Fruit fly (Drosophila melanogaster) whole organism, embryonic: ENCODE measurements around the gene NK7.1.

Experiments used
- Asciz ChIP-seq: fragments of 200-800 bp; sonication (Bioruptor generic); optimal IDR thresholded peaks from 2 replicates; lab custom pipeline; 2017; ENCODE audit warnings: missing biosample characterization, mild to moderate bottlenecking, missing genetic modification characterization, missing genetic modification reagents
- Awh ChIP-seq: fragments of 200-800 bp; sonication (Bioruptor generic); IDR thresholded peaks from 2 replicates; pipeline ENCODE4, ENCODE4 v1.3.6; 2022; ENCODE audit warnings: missing biosample characterization, missing genetic modification characterization
- Blimp-1 ChIP-seq: fragments of 200-800 bp; sonication (Bioruptor generic); optimal IDR thresholded peaks from 3 replicates; lab custom pipeline; 2018; ENCODE audit warnings: missing biosample characterization, missing genetic modification characterization, mild to moderate bottlenecking, moderate library complexity, missing genetic modification reagents
- Bteb2 ChIP-seq: fragments of 200-800 bp; sonication (Bioruptor generic); optimal IDR thresholded peaks from 2 replicates; lab custom pipeline; 2016; ENCODE audit warnings: missing biosample characterization, missing genetic modification characterization
- CG10321 ChIP-seq: fragments of 200-800 bp; sonication (Bioruptor generic); IDR thresholded peaks from 2 replicates; pipeline ENCODE4 v1.3.6; 2022; ENCODE audit warnings: missing biosample characterization, missing genetic modification characterization
- CG10565 ChIP-seq: fragments of 200-800 bp; sonication (Bioruptor generic); optimal IDR thresholded peaks from 3 replicates; lab custom pipeline; 2016; ENCODE audit warnings: missing biosample characterization, mild to moderate bottlenecking, missing genetic modification characterization
- CG1233 ChIP-seq: fragments of 200-800 bp; sonication (Bioruptor generic); optimal IDR thresholded peaks from 4 replicates; lab custom pipeline; 2018; ENCODE audit warnings: missing biosample characterization, mild to moderate bottlenecking, missing genetic modification characterization
- CG13287 ChIP-seq: fragments of 200-800 bp; sonication (Bioruptor generic); IDR thresholded peaks from 2 replicates; pipeline ENCODE4 v1.3.6; 2022; ENCODE audit warnings: missing biosample characterization, missing genetic modification characterization; ENCODE audit not compliant: partially characterized antibody
- CG14441 ChIP-seq: fragments of 200-800 bp; sonication (Bioruptor generic); IDR thresholded peaks from 2 replicates; pipeline ENCODE4 v1.3.6; 2022; ENCODE audit warnings: missing biosample characterization, missing genetic modification characterization
- CG16779 ChIP-seq: fragments of 200-800 bp; sonication (Bioruptor generic); IDR thresholded peaks from 2 replicates; pipeline ENCODE4 v1.3.6; 2022; ENCODE audit warnings: missing biosample characterization, missing genetic modification characterization
- CG16813 ChIP-seq: fragments of 200-800 bp; sonication (Bioruptor generic); IDR thresholded peaks from 3 replicates; pipeline ENCODE4 v1.3.6; 2022; ENCODE audit warnings: missing biosample characterization, missing genetic modification characterization; ENCODE audit not compliant: partially characterized antibody
- CG16863 ChIP-seq: fragments of 200-800 bp; sonication (Bioruptor generic); optimal IDR thresholded peaks from 3 replicates; lab custom pipeline; 2016; ENCODE audit warnings: missing biosample characterization, missing genetic modification characterization
- CG18599 ChIP-seq: fragments of 200-800 bp; sonication (Bioruptor generic); optimal IDR thresholded peaks from 3 replicates; lab custom pipeline; 2017; ENCODE audit warnings: missing biosample characterization, missing genetic modification characterization, mild to moderate bottlenecking, moderate library complexity, missing genetic modification reagents
- CG2202 ChIP-seq: fragments of 200-800 bp; sonication (Bioruptor generic); optimal IDR thresholded peaks from 2 replicates; lab custom pipeline; 2018; ENCODE audit warnings: missing biosample characterization, mild to moderate bottlenecking, missing genetic modification characterization
- CG2678 ChIP-seq: fragments of 200-800 bp; sonication (Bioruptor generic); optimal IDR thresholded peaks from 3 replicates; lab custom pipeline; 2019; ENCODE audit warnings: missing biosample characterization, mild to moderate bottlenecking, missing genetic modification characterization, moderate library complexity
- CG33557 ChIP-seq: fragments of 200-800 bp; sonication (Bioruptor generic); optimal IDR thresholded peaks from 2 replicates; lab custom pipeline; 2019; ENCODE audit warnings: missing biosample characterization, mild to moderate bottlenecking, missing genetic modification characterization, moderate library complexity
- CG3407 ChIP-seq: fragments of 200-800 bp; sonication (Bioruptor generic); optimal IDR thresholded peaks from 2 replicates; lab custom pipeline; 2018; ENCODE audit warnings: missing biosample characterization, mild to moderate bottlenecking, missing genetic modification characterization
- CG4424 ChIP-seq: fragments of 200-800 bp; sonication (Bioruptor generic); optimal IDR thresholded peaks from 3 replicates; lab custom pipeline; 2016; ENCODE audit warnings: missing biosample characterization, missing genetic modification characterization
- CG7271 ChIP-seq: fragments of 200-800 bp; sonication (Bioruptor generic); optimal IDR thresholded peaks from 2 replicates; lab custom pipeline; 2018; ENCODE audit warnings: missing biosample characterization, mild to moderate bottlenecking, missing genetic modification characterization, moderate library complexity
- CG7745 ChIP-seq: fragments of 200-800 bp; sonication (Bioruptor generic); optimal IDR thresholded peaks from 2 replicates; lab custom pipeline; 2018; ENCODE audit warnings: missing biosample characterization, mild to moderate bottlenecking, missing genetic modification characterization, moderate library complexity
- CG9876 ChIP-seq: fragments of 200-800 bp; sonication (Bioruptor generic); optimal IDR thresholded peaks from 2 replicates; lab custom pipeline; 2016; ENCODE audit warnings: missing biosample characterization, missing genetic modification characterization
- Camta ChIP-seq: fragments of 200-800 bp; sonication (Bioruptor generic); optimal IDR thresholded peaks from 2 replicates; lab custom pipeline; 2016; ENCODE audit warnings: missing biosample characterization, missing genetic modification characterization
- Drgx ChIP-seq: fragments of 200-800 bp; sonication (Bioruptor generic); IDR thresholded peaks from 2 replicates; pipeline ENCODE4 v1.3.6; 2022; ENCODE audit warnings: missing biosample characterization, missing genetic modification characterization
- Ets97D ChIP-seq: fragments of 200-800 bp; sonication (Bioruptor generic); optimal IDR thresholded peaks from 3 replicates; lab custom pipeline; 2016; ENCODE audit warnings: missing biosample characterization, missing genetic modification characterization
- HLHmδ ChIP-seq: fragments of 200-800 bp; sonication (Bioruptor generic); optimal IDR thresholded peaks from 2 replicates; lab custom pipeline; 2018; ENCODE audit warnings: missing biosample characterization, mild to moderate bottlenecking, missing genetic modification characterization, moderate library complexity
- Hsf ChIP-seq: fragments of 200-800 bp; sonication (Bioruptor generic); optimal IDR thresholded peaks from 3 replicates; lab custom pipeline; 2016; ENCODE audit warnings: missing biosample characterization, missing genetic modification characterization
- Opbp ChIP-seq: fragments of 200-800 bp; sonication (Bioruptor generic); IDR thresholded peaks from 3 replicates; pipeline ENCODE4 v1.3.6; 2022; ENCODE audit warnings: missing biosample characterization, missing genetic modification characterization; ENCODE audit not compliant: partially characterized antibody
- Sox102F ChIP-seq: fragments of 200-800 bp; sonication (Bioruptor generic); optimal IDR thresholded peaks from 2 replicates; lab custom pipeline; 2018; ENCODE audit warnings: missing biosample characterization, mild to moderate bottlenecking, missing genetic modification characterization, moderate library complexity
- Taf1 ChIP-seq: fragments of 200-800 bp; sonication (Bioruptor generic); IDR thresholded peaks from 2 replicates; pipeline ENCODE4 v1.3.6; 2022; ENCODE audit warnings: missing biosample characterization, missing genetic modification characterization
- Trl ChIP-seq, 3 experiments: fragments of >200 bp in 2 of 3; fragments of 200-800 bp in 1 of 3; sonication (Bioruptor generic) in 1 of 3; optimal IDR thresholded peaks; 2 replicates in 1 of 3; 3 replicates in 2 of 3; lab custom pipeline; 2016 to 2017; ENCODE audit warnings: missing biosample characterization in 1 of 3, missing genetic modification characterization in 1 of 3
- danr ChIP-seq: fragments of 200-800 bp; sonication (Bioruptor generic); IDR thresholded peaks from 2 replicates; pipeline ENCODE4 v1.3.6; 2022; ENCODE audit warnings: missing biosample characterization, missing genetic modification characterization
- dmrt99B ChIP-seq: fragments of 200-800 bp; sonication (Bioruptor generic); optimal IDR thresholded peaks from 2 replicates; lab custom pipeline; 2018; ENCODE audit warnings: missing biosample characterization, mild to moderate bottlenecking, missing genetic modification characterization, moderate library complexity
- en ChIP-seq: fragments of 200-800 bp; sonication (Bioruptor generic); optimal IDR thresholded peaks from 2 replicates; lab custom pipeline; 2016; ENCODE audit warnings: missing biosample characterization, missing genetic modification characterization
- eve ChIP-seq, 2 experiments: fragments of >200 bp; optimal IDR thresholded peaks; 2 replicates each; lab custom pipeline; 2017; ENCODE audit warnings: missing biosample characterization in 2 of 2, missing genetic modification characterization in 2 of 2
- ewg ChIP-seq: fragments of 200-800 bp; sonication (Bioruptor generic); optimal IDR thresholded peaks from 3 replicates; lab custom pipeline; 2017; ENCODE audit warnings: mild to moderate bottlenecking, missing biosample characterization, missing genetic modification reagents, missing genetic modification characterization
- fd102C ChIP-seq: fragments of 200-800 bp; sonication (Bioruptor generic); optimal IDR thresholded peaks from 2 replicates; lab custom pipeline; 2018; ENCODE audit warnings: missing biosample characterization, mild to moderate bottlenecking, missing genetic modification characterization, moderate library complexity
- fd3F ChIP-seq: fragments of 200-800 bp; sonication (Bioruptor generic); optimal IDR thresholded peaks from 2 replicates; lab custom pipeline; 2018; ENCODE audit warnings: missing biosample characterization, mild to moderate bottlenecking, missing genetic modification characterization, moderate library complexity
- gcm2 ChIP-seq: fragments of 200-800 bp; sonication (Bioruptor generic); optimal IDR thresholded peaks from 2 replicates; lab custom pipeline; 2016; ENCODE audit warnings: missing biosample characterization, missing genetic modification characterization
- h ChIP-seq: fragments of >200 bp; optimal IDR thresholded peaks from 2 replicates; lab custom pipeline; 2017
- hbn ChIP-seq: fragments of 200-800 bp; sonication (Bioruptor generic); IDR thresholded peaks from 2 replicates; pipeline ENCODE4 v1.3.6; 2022; ENCODE audit warnings: missing biosample characterization, missing genetic modification characterization; ENCODE audit not compliant: partially characterized antibody
- onecut ChIP-seq: fragments of 200-800 bp; sonication (Bioruptor generic); IDR thresholded peaks from 2 replicates; pipeline ENCODE4 v1.3.6; 2022; ENCODE audit warnings: missing biosample characterization, missing genetic modification characterization
- sens-2 ChIP-seq: fragments of 200-800 bp; sonication (Bioruptor generic); IDR thresholded peaks from 2 replicates; pipeline ENCODE4 v1.3.6; 2022; ENCODE audit warnings: missing biosample characterization, missing genetic modification characterization
- sima ChIP-seq: fragments of 200-800 bp; sonication (Bioruptor generic); optimal IDR thresholded peaks from 2 replicates; lab custom pipeline; 2016; ENCODE audit warnings: missing biosample characterization, missing genetic modification characterization
- sob ChIP-seq: fragments of 200-800 bp; sonication (Bioruptor generic); IDR thresholded peaks from 2 replicates; pipeline ENCODE4 v1.3.6; 2022; ENCODE audit warnings: missing biosample characterization, missing genetic modification characterization
- stwl ChIP-seq: fragments of 200-800 bp; sonication (Bioruptor generic); optimal IDR thresholded peaks from 3 replicates; lab custom pipeline; 2018; ENCODE audit warnings: missing biosample characterization, mild to moderate bottlenecking, missing genetic modification characterization, moderate library complexity
- tna ChIP-seq: fragments of 200-800 bp; sonication (Bioruptor generic); IDR thresholded peaks from 2 replicates; pipeline ENCODE4 v1.3.6; 2022; ENCODE audit warnings: missing biosample characterization, missing genetic modification characterization; ENCODE audit not compliant: partially characterized antibody
- wek ChIP-seq: fragments of 200-800 bp; sonication (Bioruptor generic); optimal IDR thresholded peaks from 3 replicates; lab custom pipeline; 2018; ENCODE audit warnings: missing biosample characterization, mild to moderate bottlenecking, missing genetic modification characterization, moderate library complexity
- zen ChIP-seq: fragments of 200-800 bp; sonication (Bioruptor generic); optimal IDR thresholded peaks from 3 replicates; lab custom pipeline; 2018; ENCODE audit warnings: missing biosample characterization, mild to moderate bottlenecking, missing genetic modification characterization, moderate library complexity
- zf30C ChIP-seq: fragments of 200-800 bp; sonication (Bioruptor generic); optimal IDR thresholded peaks from 3 replicates; lab custom pipeline; 2018; ENCODE audit warnings: missing biosample characterization, mild to moderate bottlenecking, missing genetic modification characterization

The NK7.1 gene

DNA sequence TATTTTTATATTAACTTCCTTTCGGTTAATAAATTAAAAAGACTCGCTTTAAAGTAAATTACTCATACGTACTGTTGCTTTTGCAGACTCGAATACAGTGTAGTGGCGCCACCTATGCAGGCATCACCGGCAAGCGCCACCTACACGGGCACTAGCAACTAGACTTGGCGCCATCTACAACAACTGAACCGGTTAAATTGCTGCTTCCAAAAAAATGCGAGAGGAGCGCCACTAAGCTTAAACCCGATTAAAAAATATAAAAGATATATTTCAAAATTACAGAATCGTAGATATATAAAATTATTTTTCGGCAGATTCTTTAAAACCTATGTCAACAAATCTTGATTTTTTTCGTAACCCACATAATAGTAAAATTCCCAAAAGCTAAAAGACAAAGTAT, 18.5 kb upstream of the NK7.1 start (continued):
- TF ChIP-seq Asciz: peak; percentile 66
- peak; percentile 46 for TF ChIP-seq CG3407
- TF ChIP-seq eve (GFP tag; optimal IDR thresholded peaks at IDR 0.05; lab: Kevin White, UChicago): no peak
- TF ChIP-seq tna (GFP tag; lab: Robert Waterston, UW): peak; percentile 46; the same call in 1 of the 2 replicates
- TF ChIP-seq HLHmδ (GFP tag; lab: Kevin White, UChicago): peak; percentile 79
- peak; percentile 6 for TF ChIP-seq CG10565
- TF ChIP-seq sens-2 (GFP tag; lab: Robert Waterston, UW): peak; percentile 75
- TF ChIP-seq Hsf (GFP tag; lab: Kevin White, UChicago): peak; percentile 78
- peak; percentile 53 for TF ChIP-seq CG9876 (GFP tag; lab: Kevin White, UChicago)
- no peak for TF ChIP-seq sima (GFP tag; lab: Kevin White, UChicago)
- TF ChIP-seq CG10321 (GFP tag; lab: Robert Waterston, UW): 0 out of 2 replicates have a peak, but pooled peaks have one; percentile 16
- peak; percentile 93 for TF ChIP-seq CG4424 (GFP tag; lab: Kevin White, UChicago)
- TF ChIP-seq danr (GFP tag; lab: Robert Waterston, UW): peak; percentile 77
- TF ChIP-seq sob (GFP tag; lab: Robert Waterston, UW): peak; percentile 92
- TF ChIP-seq CG7271 (tag; lab: Kevin White, UChicago): peak; percentile 47
- peak; percentile 69 for TF ChIP-seq CG16863 (GFP tag; lab: Kevin White, UChicago)
- TF ChIP-seq h (lab: Kevin White, UChicago): no peak
- TF ChIP-seq onecut (GFP tag; lab: Robert Waterston, UW): peak; percentile 93
- TF ChIP-seq ewg (GFP tag; lab: Kevin White, UChicago): peak; percentile 46
- TF ChIP-seq Blimp-1 (GFP tag; lab: Kevin White, UChicago): peak; percentile 79
- no peak for TF ChIP-seq CG2202
- peak; percentile 37 for TF ChIP-seq fd3F
- peak; percentile 91 for TF ChIP-seq CG16779 (GFP tag; lab: Robert Waterston, UW)
- TF ChIP-seq CG16813 (GFP tag; lab: Robert Waterston, UW): no peak; the same call in 2 of the 3 replicates
- peak; percentile 38 for TF ChIP-seq wek (GFP tag; lab: Kevin White, UChicago)
- TF ChIP-seq fd102C (GFP tag; lab: Kevin White, UChicago): no peak
- no peak for TF ChIP-seq Trl (optimal IDR thresholded peaks at IDR 0.05; lab: Kevin White, UChicago)
- peak; percentile 77 for TF ChIP-seq Trl (GFP tag; optimal IDR thresholded peaks at IDR 0.05; lab: Kevin White, UChicago)
- TF ChIP-seq CG33557: no peak
- peak; percentile 87 for TF ChIP-seq zen (tag; lab: Kevin White, UChicago)
- peak; percentile 82 for TF ChIP-seq CG18599
- peak; percentile 75 for TF ChIP-seq dmrt99B
- peak; percentile 34; the same call in 1 of the 2 replicates for TF ChIP-seq CG13287 (GFP tag; lab: Robert Waterston, UW)
- TF ChIP-seq Sox102F (GFP tag; lab: Kevin White, UChicago): peak; percentile 78
- TF ChIP-seq CG7745 (tag; lab: Kevin White, UChicago): no peak
- no peak for TF ChIP-seq Bteb2 (GFP tag; lab: Kevin White, UChicago)
- peak; percentile 86 for TF ChIP-seq CG1233 (GFP tag; lab: Kevin White, UChicago)
- TF ChIP-seq gcm2 (GFP tag; lab: Kevin White, UChicago): no peak
- peak; percentile 80 for TF ChIP-seq Taf1
- TF ChIP-seq zf30C: no peak
- peak; percentile 35 for TF ChIP-seq Ets97D (GFP tag; lab: Kevin White, UChicago)
- peak; percentile 79 for TF ChIP-seq CG2678 (tag; lab: Kevin White, UChicago)
- peak; percentile 87 for TF ChIP-seq Awh (GFP tag; lab: Robert Waterston, UW)
- no peak for TF ChIP-seq hbn
- TF ChIP-seq Drgx (GFP tag; lab: Robert Waterston, UW): peak; percentile 26; the same call in 1 of the 2 replicates
- TF ChIP-seq stwl (tag; lab: Kevin White, UChicago): peak; percentile 84
- TF ChIP-seq Camta (GFP tag; lab: Kevin White, UChicago): peak; percentile 37
- TF ChIP-seq Opbp (GFP tag; lab: Robert Waterston, UW): peak; percentile 61; the same call in 1 of the 3 replicates
- TF ChIP-seq en: peak; percentile 65
- peak; percentile 91 for TF ChIP-seq CG14441
